Worm (Caenorhabditis elegans) whole organism, early embryonic: Measurements from ENCODE around the gene his-1.

Experiments
- B0310.2 ChIP-seq: sonication (generic microtip); optimal IDR thresholded peaks from 2 replicates; lab custom pipeline; 2016; ENCODE audit warnings: mild to moderate bottlenecking, missing genetic modification characterization, missing compliant biosample characterization
- F13C5.2 ChIP-seq: sonication (generic microtip); optimal IDR thresholded peaks from 2 replicates; lab custom pipeline; 2017; ENCODE audit warnings: mild to moderate bottlenecking, missing genetic modification characterization, inconsistent platforms, missing compliant biosample characterization
- aly-1 ChIP-seq: sonication (generic microtip); optimal IDR thresholded peaks from 2 replicates; lab custom pipeline; 2016; ENCODE audit warnings: missing genetic modification characterization, missing compliant biosample characterization
- ama-1 ChIP-seq: fragments of 150-350 bp; optimal IDR thresholded peaks from 2 replicates; lab custom pipeline; 2014
- ceh-13 ChIP-seq: fragments of 200-800 bp; sonication (Bioruptor generic); optimal IDR thresholded peaks from 2 replicates; lab custom pipeline; 2018; ENCODE audit warnings: mild to moderate bottlenecking, missing genetic modification characterization, missing compliant biosample characterization
- ceh-36 ChIP-seq: sonication (generic microtip); optimal IDR thresholded peaks from 2 replicates; lab custom pipeline; 2016; ENCODE audit warnings: missing genetic modification characterization, inconsistent platforms, missing compliant biosample characterization
- ets-7 ChIP-seq: sonication (generic microtip); optimal IDR thresholded peaks from 2 replicates; lab custom pipeline; 2016; ENCODE audit warnings: missing genotype, missing genetic modification characterization, missing compliant biosample characterization
- flt-1 ChIP-seq: fragments of 200-800 bp; sonication (Bioruptor generic); IDR thresholded peaks from 2 replicates; pipeline ENCODE4 v1.3.6; 2022; ENCODE audit warnings: missing genetic modification characterization, missing compliant biosample characterization
- hmbx-1 ChIP-seq: sonication (generic microtip); optimal IDR thresholded peaks from 2 replicates; lab custom pipeline; 2016; ENCODE audit warnings: mild to moderate bottlenecking, missing genetic modification characterization, missing compliant biosample characterization
- hmg-4 ChIP-seq: fragments of 200-800 bp; sonication (Bioruptor generic); optimal IDR thresholded peaks from 2 replicates; lab custom pipeline; 2018; ENCODE audit warnings: mild to moderate bottlenecking, missing genetic modification characterization, missing compliant biosample characterization
- hnd-1 ChIP-seq: sonication (generic microtip); optimal IDR thresholded peaks from 2 replicates; lab custom pipeline; 2016; ENCODE audit warnings: missing genetic modification characterization, missing compliant biosample characterization
- pes-1 ChIP-seq: fragments of 200-800 bp; sonication (Bioruptor generic); IDR thresholded peaks from 2 replicates; pipeline ENCODE4 v1.3.6; 2022; ENCODE audit warnings: missing genetic modification reagents, missing genetic modification characterization, missing compliant biosample characterization
- scrt-1 ChIP-seq: fragments of 200-800 bp; sonication (Bioruptor generic); IDR thresholded peaks from 2 replicates; pipeline ENCODE4 v1.3.6; 2022; ENCODE audit warnings: missing genetic modification characterization, missing compliant biosample characterization
- sea-1 ChIP-seq: fragments of 200-800 bp; sonication (Bioruptor generic); conservative IDR thresholded peaks from 2 replicates; pipeline ENCODE4 v1.3.6; 2022; ENCODE audit warnings: missing genetic modification characterization, missing compliant biosample characterization
- tbx-11 ChIP-seq: fragments of 200-800 bp; sonication (Bioruptor generic); IDR thresholded peaks from 2 replicates; pipeline ENCODE4 v1.3.6; 2022; ENCODE audit warnings: missing genetic modification characterization, missing compliant biosample characterization
- tbx-37 ChIP-seq: fragments of 200-800 bp; sonication (Bioruptor generic); conservative IDR thresholded peaks from 2 replicates; pipeline ENCODE4 v1.3.6; 2022; ENCODE audit warnings: missing genetic modification reagents, missing genetic modification characterization, missing compliant biosample characterization
- tra-4 ChIP-seq: sonication (generic microtip); optimal IDR thresholded peaks from 2 replicates; lab custom pipeline; 2017; ENCODE audit warnings: missing genetic modification characterization, missing compliant biosample characterization

his-1 gene

ce11 chrV:16031571-16031970 is 10.7 kb upstream of the his-1 start, which contains the start of gene T10C6.7:
Gene T10C6.7, minus strand, starts transcription at chrV:16031713.
- no peak for TF ChIP-seq hmbx-1 (tag; lab: Kevin White, UChicago)
- no peak for TF ChIP-seq tra-4 (tag; lab: Kevin White, UChicago)
- TF ChIP-seq flt-1 (GFP tag; lab: Robert Waterston, UW) = no peak
- TF ChIP-seq F13C5.2 (tag; lab: Kevin White, UChicago) = no peak
- no peak for TF ChIP-seq tbx-11
- no peak for TF ChIP-seq sea-1 (GFP tag; lab: Robert Waterston, UW)
- no peak for TF ChIP-seq ceh-13 (GFP tag; lab: Kevin White, UChicago)
- TF ChIP-seq scrt-1 = no peak
- TF ChIP-seq ama-1 (lab: Kevin White, UChicago) = no peak
- TF ChIP-seq pes-1 (GFP tag; lab: Robert Waterston, UW) = no peak
- TF ChIP-seq B0310.2 = no peak
- TF ChIP-seq aly-1 (tag; lab: Kevin White, UChicago) = no peak
- TF ChIP-seq ets-7 (tag; lab: Kevin White, UChicago) = no peak
- TF ChIP-seq ceh-36 = no peak
- no peak for TF ChIP-seq tbx-37 (GFP tag; lab: Robert Waterston, UW)
- no peak for TF ChIP-seq hnd-1 (tag; lab: Kevin White, UChicago)
- TF ChIP-seq hmg-4 (GFP tag; lab: Kevin White, UChicago) = no peak

ce11 chrV:16032761-16033160 is 9.6 kb upstream of the his-1 start, which contains the start of gene T10C6.16:
Gene T10C6.16, minus strand, starts transcription at chrV:16033005.
- TF ChIP-seq tra-4 (tag; lab: Kevin White, UChicago) (no peak), hmbx-1 (tag; lab: Kevin White, UChicago) (no peak)

- TF ChIP-seq hmg-4 (GFP tag; lab: Kevin White, UChicago) = no peak
- no peak for TF ChIP-seq tbx-11
- no peak for TF ChIP-seq sea-1 (GFP tag; lab: Robert Waterston, UW)
- TF ChIP-seq F13C5.2 (tag; lab: Kevin White, UChicago) = no peak
Observed at ce11 chrV:16033491-16033890, 8.8 kb upstream of the his-1 start.

- TF ChIP-seq ceh-13 (GFP tag; lab: Kevin White, UChicago) (no peak), scrt-1 (no peak), hnd-1 (tag; lab: Kevin White, UChicago) (no peak), aly-1 (tag; lab: Kevin White, UChicago) (no peak), hmg-4 (GFP tag; lab: Kevin White, UChicago) (no peak), ets-7 (tag; lab: Kevin White, UChicago) (no peak), tbx-37 (GFP tag; lab: Robert Waterston, UW) (no peak), pes-1 (GFP tag; lab: Robert Waterston, UW) (no peak), sea-1 (GFP tag; lab: Robert Waterston, UW) (no peak), B0310.2 (no peak), ama-1 (lab: Kevin White, UChicago) (no peak)
Observed at ce11 chrV:16036166-16036565, 6.2 kb upstream of the his-1 start, which contains the start of gene T10C6.10. Gene T10C6.10, plus strand, starts transcription at chrV:16036413.

- TF ChIP-seq aly-1 (tag; lab: Kevin White, UChicago) = peak; percentile 58
- peak; percentile 59; the same call in 1 of the 2 replicates for TF ChIP-seq flt-1 (GFP tag; lab: Robert Waterston, UW)
- TF ChIP-seq tbx-11 = 0 out of 2 replicates have a peak, but pooled peaks have one; percentile 4
- TF ChIP-seq ama-1 (lab: Kevin White, UChicago) = peak; percentile 87
- TF ChIP-seq sea-1 (GFP tag; lab: Robert Waterston, UW) = peak; percentile 69
- TF ChIP-seq pes-1 (GFP tag; lab: Robert Waterston, UW) = peak; percentile 80
- 0 out of 2 replicates have a peak, but pooled peaks have one; percentile 9 for TF ChIP-seq tbx-37 (GFP tag; lab: Robert Waterston, UW)
Observed at ce11 chrV:16040140-16040827, 2.0 kb upstream of the his-1 start, which contains the start of the genes his-4 and his-3. Gene his-4, minus strand, starts transcription at chrV:16040515. Gene his-3, plus strand, starts transcription at chrV:16040808.

- TF ChIP-seq pes-1 (GFP tag; lab: Robert Waterston, UW) = peak; percentile 61
- TF ChIP-seq scrt-1 = 0 out of 2 replicates have a peak, but pooled peaks have one; percentile 17
- TF ChIP-seq aly-1 (tag; lab: Kevin White, UChicago) = peak; percentile 45
- TF ChIP-seq flt-1 (GFP tag; lab: Robert Waterston, UW) = 0 out of 2 replicates have a peak, but pooled peaks have one; percentile 6
- peak; percentile 77 for TF ChIP-seq ama-1 (lab: Kevin White, UChicago)
- peak; percentile 8 for TF ChIP-seq hmbx-1 (tag; lab: Kevin White, UChicago)
Observed at ce11 chrV:16040848-16041247, 1.5 kb upstream of the his-1 start.

- TF ChIP-seq tra-4 (tag; lab: Kevin White, UChicago) (no peak), pes-1 (GFP tag; lab: Robert Waterston, UW) (no peak; the same call in 1 of the 2 replicates), ama-1 (lab: Kevin White, UChicago) (no peak), sea-1 (GFP tag; lab: Robert Waterston, UW) (no peak), ets-7 (tag; lab: Kevin White, UChicago) (no peak), ceh-13 (GFP tag; lab: Kevin White, UChicago) (no peak)
Observed at ce11 chrV:16041412-16041811, 908 bp upstream of the his-1 start.

- TF ChIP-seq ceh-36 = peak; percentile 3
- peak; percentile 32 for TF ChIP-seq B0310.2
- TF ChIP-seq pes-1 (GFP tag; lab: Robert Waterston, UW) = no peak
- TF ChIP-seq hmbx-1 (tag; lab: Kevin White, UChicago) = no peak
- TF ChIP-seq tra-4 (tag; lab: Kevin White, UChicago) = no peak
- TF ChIP-seq aly-1 (tag; lab: Kevin White, UChicago) = peak; percentile 81
- peak; percentile 83 for TF ChIP-seq ama-1 (lab: Kevin White, UChicago)
- TF ChIP-seq ets-7 (tag; lab: Kevin White, UChicago) = no peak
- 0 out of 2 replicates have a peak, but pooled peaks have one; percentile 1 for TF ChIP-seq tbx-11
- no peak for TF ChIP-seq hnd-1 (tag; lab: Kevin White, UChicago)
- TF ChIP-seq tbx-37 (GFP tag; lab: Robert Waterston, UW) = no peak
Observed at ce11 chrV:16042743-16043014, 359 bp downstream of the his-1 start.
